Fruit fly (Drosophila melanogaster): ENCODE data around the gene Fgop2.

DNA sequence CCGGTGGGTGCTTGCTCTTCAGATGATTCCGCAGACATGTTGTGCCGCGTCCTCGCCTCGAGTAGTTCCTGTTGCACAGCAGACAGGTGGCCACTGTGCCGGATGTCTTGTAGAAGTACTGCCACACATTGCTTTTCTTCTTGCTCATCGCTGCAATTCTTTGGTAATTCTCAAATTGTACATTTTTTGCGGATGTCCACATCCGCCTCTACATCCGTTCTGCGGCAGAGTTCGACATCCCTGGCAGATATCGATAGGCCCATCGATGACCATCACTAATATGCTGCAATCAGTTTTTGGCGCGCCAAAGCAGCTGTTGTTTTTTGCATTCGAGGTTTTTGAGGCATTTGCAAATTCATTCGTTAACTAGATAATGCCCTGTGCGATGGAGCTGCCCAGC, 11.6 kb upstream of the Fgop2 start, which contains the start of the genes CG13775 and CG3430:
- TF ChIP-seq ovo (GFP tag; optimal IDR thresholded peaks at IDR 0.05) (no peak), cic (GFP tag; optimal IDR thresholded peaks at IDR 0.05) (no peak), tj (GFP tag; optimal IDR thresholded peaks at IDR 0.05) (peak; percentile 5), Hr96 (GFP tag; optimal IDR thresholded peaks at IDR 0.05) (no peak), CG5204 (GFP tag; optimal IDR thresholded peaks at IDR 0.05) (no peak)

All from whole organism, adult.